Fruit fly (Drosophila melanogaster): Measurements from ENCODE around the gene CG32119.
A peak's percentile ranks its signal among the peaks of the same experiment; 100 is the strongest.

CG32119 gene

DNA sequence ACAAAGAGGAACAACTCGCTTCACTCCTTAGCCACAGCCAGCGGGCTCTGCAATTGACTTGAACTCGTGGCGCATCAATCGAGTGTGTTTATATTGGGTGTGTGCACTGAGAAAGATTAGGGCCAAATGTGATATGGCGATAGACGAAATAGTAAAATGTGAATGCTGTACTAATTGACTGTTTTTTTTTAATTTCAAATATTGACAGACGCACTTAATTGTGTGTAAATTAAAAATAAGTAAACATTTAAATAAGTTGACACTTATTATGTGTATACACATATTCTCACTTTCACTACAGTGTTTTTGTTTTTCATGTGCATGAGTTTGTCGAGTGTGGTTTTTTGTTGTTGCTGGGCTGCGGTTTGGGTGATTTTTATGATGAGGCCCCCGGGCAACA, 35.1 kb downstream of the CG32119 start (continued):
- TF ChIP-seq lz (GFP tag; optimal IDR thresholded peaks at IDR 0.05), result peak; percentile 75
- TF ChIP-seq Lpt (GFP tag; optimal IDR thresholded peaks at IDR 0.05), result peak; percentile 59
- peak; percentile 48 for TF ChIP-seq CG15336 (GFP tag; IDR thresholded peaks at IDR 0.05)
- peak; percentile 47 for TF ChIP-seq Sox15 (GFP tag; optimal IDR thresholded peaks at IDR 0.05)
- peak; percentile 23 for TF ChIP-seq CG3032 (tag; optimal IDR thresholded peaks at IDR 0.05)
- TF ChIP-seq fd85E (GFP tag; optimal IDR thresholded peaks at IDR 0.05), result no peak
- TF ChIP-seq CG11762 (GFP tag; optimal IDR thresholded peaks at IDR 0.05; ENCODE audit: insufficient read depth), result peak; percentile 47
- peak; percentile 77 for TF ChIP-seq CG6163 (GFP tag; IDR thresholded peaks at IDR 0.05)
- TF ChIP-seq CG1621 (tag; optimal IDR thresholded peaks at IDR 0.05), result peak; percentile 69
- peak; percentile 35 for TF ChIP-seq CG4318 (GFP tag; optimal IDR thresholded peaks at IDR 0.05)
- peak; percentile 45 to 57 for TF ChIP-seq salr (GFP tag; optimal IDR thresholded peaks at IDR 0.05)
- TF ChIP-seq svp (GFP tag), result peak; percentile 94
- peak; percentile 85 for TF ChIP-seq CG31627 (GFP tag; optimal IDR thresholded peaks at IDR 0.05)
- peak; percentile 57 for TF ChIP-seq fd59A (GFP tag; optimal IDR thresholded peaks at IDR 0.05)
- peak; percentile 77 for TF ChIP-seq CG3919 (GFP tag; optimal IDR thresholded peaks at IDR 0.05)
- peak; percentile 67 for TF ChIP-seq Ets21C (GFP tag; optimal IDR thresholded peaks at IDR 0.05)
- no peak for TF ChIP-seq CG6854 (GFP tag; optimal IDR thresholded peaks at IDR 0.05)

- no peak for TF ChIP-seq topi (GFP tag; optimal IDR thresholded peaks at IDR 0.05)
- no peak for TF ChIP-seq Sox14 (GFP tag; optimal IDR thresholded peaks at IDR 0.05)
- peak; percentile 2 for TF ChIP-seq CG8319 (GFP tag; optimal IDR thresholded peaks at IDR 0.05)
- TF ChIP-seq OdsH (GFP tag; optimal IDR thresholded peaks at IDR 0.05), result peak; percentile 70
- peak; percentile 72 for TF ChIP-seq CG34406 (GFP tag; optimal IDR thresholded peaks at IDR 0.05)
- peak; percentile 18 for TF ChIP-seq CG3919 (GFP tag; optimal IDR thresholded peaks at IDR 0.05)
- peak in 1 of 2 experiments; percentile 83 for TF ChIP-seq salr (GFP tag; optimal IDR thresholded peaks at IDR 0.05)
- TF ChIP-seq dac (GFP tag; optimal IDR thresholded peaks at IDR 0.05), result no peak
- TF ChIP-seq CG6163 (GFP tag; IDR thresholded peaks at IDR 0.05), result peak; percentile 46; the same call in 2 of the 3 replicates
- no peak for TF ChIP-seq pdm3 (GFP tag; optimal IDR thresholded peaks at IDR 0.05)
- TF ChIP-seq CG1621 (tag; optimal IDR thresholded peaks at IDR 0.05), result no peak
- TF ChIP-seq eg (GFP tag; IDR thresholded peaks at IDR 0.05), result peak; percentile 21; the same call in 1 of the 3 replicates
- peak; percentile 44 for TF ChIP-seq CG6792 (GFP tag; optimal IDR thresholded peaks at IDR 0.05)
- TF ChIP-seq CG3032 (tag; optimal IDR thresholded peaks at IDR 0.05), result peak; percentile 73
- TF ChIP-seq spab (GFP tag; optimal IDR thresholded peaks at IDR 0.05), result peak; percentile 53
- TF ChIP-seq CG10631 (GFP tag; optimal IDR thresholded peaks at IDR 0.05), result peak; percentile 75
- no peak for TF ChIP-seq Eip75B (GFP tag; optimal IDR thresholded peaks at IDR 0.05)
- TF ChIP-seq CG6276 (GFP tag; optimal IDR thresholded peaks at IDR 0.05), result peak; percentile 11
- peak; percentile 64 for TF ChIP-seq acj6 (GFP tag; optimal IDR thresholded peaks at IDR 0.05)
- no peak for TF ChIP-seq CG7368 (GFP tag; optimal IDR thresholded peaks at IDR 0.05)
- peak; percentile 22 for TF ChIP-seq CG11762 (GFP tag; optimal IDR thresholded peaks at IDR 0.05; ENCODE audit: insufficient read depth)
- no peak for TF ChIP-seq Met (GFP tag; optimal IDR thresholded peaks at IDR 0.05)
- no peak for TF ChIP-seq svp (GFP tag)
- peak; percentile 66 for TF ChIP-seq CG8632 (GFP tag; optimal IDR thresholded peaks at IDR 0.05)
- TF ChIP-seq CG9139 (GFP tag; optimal IDR thresholded peaks at IDR 0.05), result peak; percentile 48
- peak; percentile 45 for TF ChIP-seq Eip78C (GFP tag)
- peak; percentile 26 for TF ChIP-seq fd59A (GFP tag; optimal IDR thresholded peaks at IDR 0.05)
- TF ChIP-seq CG8119 (GFP tag; IDR thresholded peaks at IDR 0.05), result peak; percentile 59
- no peak for TF ChIP-seq Hr38 (GFP tag; optimal IDR thresholded peaks at IDR 0.05)
- no peak for TF ChIP-seq CG16779 (tag; optimal IDR thresholded peaks at IDR 0.05)
- peak; percentile 20 for TF ChIP-seq lz (GFP tag; optimal IDR thresholded peaks at IDR 0.05)
- peak; percentile 33 for TF ChIP-seq cyc (GFP tag; optimal IDR thresholded peaks at IDR 0.05)
- no peak for TF ChIP-seq Lpt (GFP tag; optimal IDR thresholded peaks at IDR 0.05)
- no peak for TF ChIP-seq Ets21C (GFP tag; optimal IDR thresholded peaks at IDR 0.05)
- TF ChIP-seq CG11294 (GFP tag; IDR thresholded peaks at IDR 0.05), result no peak; the same call in 1 of the 2 replicates
- peak; percentile 42 for TF ChIP-seq Sox15 (GFP tag; optimal IDR thresholded peaks at IDR 0.05)
- peak; percentile 75 for TF ChIP-seq esn (GFP tag; optimal IDR thresholded peaks at IDR 0.05)
- TF ChIP-seq CG11902 (GFP tag; optimal IDR thresholded peaks at IDR 0.05), result peak; percentile 28
- TF ChIP-seq Blimp-1 (GFP tag; optimal IDR thresholded peaks at IDR 0.05), result peak; percentile 55
- TF ChIP-seq Ets96B (tag; optimal IDR thresholded peaks at IDR 0.05), result peak; percentile 79
- peak; percentile 63 for TF ChIP-seq achi (GFP tag; optimal IDR thresholded peaks at IDR 0.05)
- TF ChIP-seq CG31627 (GFP tag; optimal IDR thresholded peaks at IDR 0.05), result peak; percentile 10
- peak; percentile 29 for TF ChIP-seq CG4318 (GFP tag; optimal IDR thresholded peaks at IDR 0.05)
- TF ChIP-seq CG6808 (GFP tag; optimal IDR thresholded peaks at IDR 0.05), result peak; percentile 55
Observed at dm6 chr3L:13212656-13213350, 35.7 kb downstream of the CG32119 start.
